Fruit fly (Drosophila melanogaster) whole organism, pupa: ENCODE data around the gene CG43165.

Experiments used
- CG10348 ChIP-seq: fragments of 200-800 bp; sonication (Bioruptor generic); IDR thresholded peaks from 2 replicates; pipeline ENCODE4 v1.3.6; 2022; ENCODE audit warnings: missing biosample characterization, missing genetic modification characterization
- CG12605 ChIP-seq: fragments of 200-800 bp; sonication (Bioruptor generic); IDR thresholded peaks from 2 replicates; pipeline ENCODE4 v1.3.6; 2022; ENCODE audit warnings: missing biosample characterization, missing genetic modification characterization
- CG13204 ChIP-seq: fragments of 200-800 bp; sonication (Bioruptor generic); optimal IDR thresholded peaks from 2 replicates; lab custom pipeline; 2018; ENCODE audit warnings: missing biosample characterization, mild to moderate bottlenecking, missing genetic modification characterization, moderate library complexity
- CG14655 ChIP-seq: fragments of 200-800 bp; sonication (Bioruptor generic); optimal IDR thresholded peaks from 3 replicates; lab custom pipeline; 2017; ENCODE audit warnings: mild to moderate bottlenecking, missing biosample characterization, missing genetic modification reagents, missing genetic modification characterization
- CG15710 ChIP-seq: fragments of 200-800 bp; sonication (Bioruptor generic); optimal IDR thresholded peaks from 2 replicates; lab custom pipeline; 2018; ENCODE audit warnings: missing biosample characterization, mild to moderate bottlenecking, missing genetic modification characterization, moderate library complexity
- CG17806 ChIP-seq: fragments of 200-800 bp; sonication (Bioruptor generic); optimal IDR thresholded peaks from 2 replicates; lab custom pipeline; 2018; ENCODE audit warnings: missing biosample characterization, mild to moderate bottlenecking, missing genetic modification characterization, moderate library complexity
- CG32121 ChIP-seq: fragments of 200-800 bp; sonication (Bioruptor generic); IDR thresholded peaks from 2 replicates; pipeline ENCODE4 v1.3.6; 2022; ENCODE audit warnings: missing biosample characterization, missing genetic modification characterization
- CG34367 ChIP-seq: fragments of 200-800 bp; sonication (Bioruptor generic); optimal IDR thresholded peaks from 2 replicates; lab custom pipeline; 2018; ENCODE audit warnings: missing biosample characterization, mild to moderate bottlenecking, missing genetic modification characterization
- CG4496 ChIP-seq: fragments of 200-800 bp; sonication (Bioruptor generic); IDR thresholded peaks from 3 replicates; pipeline ENCODE4 v1.3.6; 2022; ENCODE audit warnings: missing biosample characterization, missing genetic modification characterization
- CG8159 ChIP-seq: fragments of 200-800 bp; sonication (Bioruptor generic); optimal IDR thresholded peaks from 3 replicates; lab custom pipeline; 2018; ENCODE audit warnings: missing biosample characterization, mild to moderate bottlenecking, missing genetic modification characterization, moderate library complexity
- CG8301 ChIP-seq: fragments of 200-800 bp; sonication (Bioruptor generic); optimal IDR thresholded peaks from 2 replicates; lab custom pipeline; 2018; ENCODE audit warnings: missing biosample characterization, mild to moderate bottlenecking, missing genetic modification characterization
- CG9948 ChIP-seq: fragments of 200-800 bp; sonication (Bioruptor generic); optimal IDR thresholded peaks from 2 replicates; lab custom pipeline; 2018; ENCODE audit warnings: missing biosample characterization, mild to moderate bottlenecking, missing genetic modification characterization, moderate library complexity
- D1 ChIP-seq: fragments of 200-800 bp; sonication (Bioruptor generic); optimal IDR thresholded peaks from 2 replicates; lab custom pipeline; 2018; ENCODE audit warnings: missing biosample characterization, mild to moderate bottlenecking, missing genetic modification characterization, moderate library complexity
- EcR ChIP-seq: fragments of 200-800 bp; sonication (Bioruptor generic); optimal IDR thresholded peaks from 3 replicates; lab custom pipeline; 2019; ENCODE audit warnings: missing biosample characterization, missing genetic modification characterization, mild to moderate bottlenecking, moderate library complexity, missing genetic modification reagents
- Ets98B ChIP-seq: fragments of 200-800 bp; sonication (Bioruptor generic); IDR thresholded peaks from 2 replicates; pipeline ENCODE4 v1.3.6; 2022; ENCODE audit warnings: missing biosample characterization, missing genetic modification characterization
- Pif1A ChIP-seq: fragments of 200-800 bp; sonication (Bioruptor generic); optimal IDR thresholded peaks from 3 replicates; lab custom pipeline; 2016; ENCODE audit warnings: missing biosample characterization, missing genetic modification characterization
- Pif1B ChIP-seq: fragments of 200-800 bp; sonication (Bioruptor generic); optimal IDR thresholded peaks from 3 replicates; lab custom pipeline; 2016; ENCODE audit warnings: missing biosample characterization, missing genetic modification characterization
- Snoo ChIP-seq: fragments of 200-800 bp; sonication (Bioruptor generic); optimal IDR thresholded peaks from 3 replicates; lab custom pipeline; 2017; ENCODE audit warnings: missing biosample characterization, mild to moderate bottlenecking, missing genetic modification characterization, inconsistent platforms
- fd96Ca ChIP-seq: fragments of 200-800 bp; sonication (Bioruptor generic); IDR thresholded peaks from 3 replicates; pipeline ENCODE4 v1.3.6; 2022; ENCODE audit warnings: missing biosample characterization, missing genetic modification characterization
- gl ChIP-seq: fragments of 200-800 bp; sonication (Bioruptor generic); optimal IDR thresholded peaks from 2 replicates; lab custom pipeline; 2018; ENCODE audit warnings: missing biosample characterization, mild to moderate bottlenecking, missing genetic modification characterization
- rn ChIP-seq: fragments of 200-800 bp; sonication (Bioruptor generic); IDR thresholded peaks from 2 replicates; pipeline ENCODE4 v1.3.6; 2022; ENCODE audit warnings: missing biosample characterization, missing genetic modification characterization

Gene CG43165

DNA sequence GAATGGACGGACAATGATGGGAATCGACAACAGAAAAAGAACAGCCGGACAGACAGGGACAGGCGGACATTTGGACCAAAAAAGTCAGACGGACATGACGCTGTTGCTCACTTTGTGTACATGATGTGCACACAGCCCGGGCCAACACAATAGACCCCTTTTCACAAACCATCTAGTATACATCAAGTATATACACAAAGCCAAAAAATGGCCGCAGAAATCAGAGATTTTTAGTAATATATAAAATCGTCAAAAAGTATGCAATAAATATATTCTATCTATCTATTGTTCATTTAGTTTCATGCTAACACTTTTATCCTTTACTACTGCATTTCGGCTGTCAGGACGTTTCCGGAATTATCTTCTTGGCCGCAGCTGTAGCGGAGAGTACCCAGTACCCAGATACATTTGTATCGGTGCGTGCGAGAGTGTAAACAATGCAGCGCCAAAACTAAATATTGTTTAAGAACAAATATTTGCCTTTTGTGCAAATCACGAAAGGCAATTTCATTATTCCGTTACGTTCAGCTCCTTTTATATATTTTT is 24.7 kb upstream of the CG43165 start:
- peak; percentile 29 for TF ChIP-seq CG34367
- peak; percentile 38 for TF ChIP-seq Pif1B (GFP tag; lab: Kevin White, UChicago)
- 0 out of 3 replicates have a peak, but pooled peaks have one; percentile 27 for TF ChIP-seq CG4496 (GFP tag; lab: Robert Waterston, UW)
- no peak for TF ChIP-seq Ets98B
- TF ChIP-seq fd96Ca (GFP tag; lab: Robert Waterston, UW), result 0 out of 3 replicates have a peak, but pooled peaks have one; percentile 12
- TF ChIP-seq EcR (GFP tag; lab: Kevin White, UChicago), result no peak
- TF ChIP-seq CG8159, result peak; percentile 49
- peak; percentile 52 for TF ChIP-seq Pif1A (GFP tag; lab: Kevin White, UChicago)
- TF ChIP-seq, all 21 proteins: peak for 6

DNA sequence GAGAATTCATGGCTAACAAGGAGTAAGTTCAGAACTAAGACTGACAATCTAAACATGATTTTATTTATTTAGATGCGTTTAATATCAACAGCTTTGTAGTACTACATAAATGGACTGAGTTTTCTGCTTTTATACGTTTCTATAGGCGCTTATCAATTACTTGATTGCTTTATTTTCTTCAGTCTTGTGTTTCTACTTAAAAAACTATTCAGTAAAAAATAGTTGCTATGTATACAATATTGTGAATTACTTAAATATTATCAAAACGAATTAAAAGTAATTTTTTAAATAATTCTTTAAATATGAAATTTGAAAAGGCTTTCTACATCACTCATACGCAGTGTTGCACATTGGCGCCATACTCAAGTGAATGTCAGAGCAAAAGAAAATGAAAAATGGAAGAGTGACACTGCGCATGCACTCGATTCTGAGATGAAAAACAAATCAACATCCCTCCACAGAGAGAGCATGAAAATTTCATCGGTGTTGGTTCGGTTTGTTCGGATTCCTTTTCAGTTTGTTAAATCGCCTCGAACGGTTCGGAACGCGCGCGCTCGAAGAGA is 22.9 kb upstream of the CG43165 start, which contains the start of the genes lectin-24A and Shaw:
TSS of gene lectin-24A (minus strand) at position 101 of the 563 bp plus-strand sequence.
TSS of gene Shaw (plus strand) at position 513 of the 563 bp plus-strand sequence.
- no peak for TF ChIP-seq CG17806 (tag; lab: Kevin White, UChicago)
- no peak for TF ChIP-seq fd96Ca (GFP tag; lab: Robert Waterston, UW)
- no peak for TF ChIP-seq Ets98B
- TF ChIP-seq CG9948, result no peak
- no peak for TF ChIP-seq CG14655
- TF ChIP-seq EcR (GFP tag; lab: Kevin White, UChicago), result no peak
- no peak for TF ChIP-seq Pif1A (GFP tag; lab: Kevin White, UChicago)
- no peak for TF ChIP-seq Pif1B (GFP tag; lab: Kevin White, UChicago)
- no peak for TF ChIP-seq CG32121 (GFP tag; lab: Robert Waterston, UW)
- TF ChIP-seq CG13204 (GFP tag; lab: Kevin White, UChicago), result no peak
- TF ChIP-seq CG15710 (tag; lab: Kevin White, UChicago), result no peak
- no peak for TF ChIP-seq rn
- TF ChIP-seq CG8159, result no peak
- no peak for TF ChIP-seq CG34367
- no peak for TF ChIP-seq CG4496 (GFP tag; lab: Robert Waterston, UW)
- TF ChIP-seq D1 (tag; lab: Kevin White, UChicago), result no peak

DNA sequence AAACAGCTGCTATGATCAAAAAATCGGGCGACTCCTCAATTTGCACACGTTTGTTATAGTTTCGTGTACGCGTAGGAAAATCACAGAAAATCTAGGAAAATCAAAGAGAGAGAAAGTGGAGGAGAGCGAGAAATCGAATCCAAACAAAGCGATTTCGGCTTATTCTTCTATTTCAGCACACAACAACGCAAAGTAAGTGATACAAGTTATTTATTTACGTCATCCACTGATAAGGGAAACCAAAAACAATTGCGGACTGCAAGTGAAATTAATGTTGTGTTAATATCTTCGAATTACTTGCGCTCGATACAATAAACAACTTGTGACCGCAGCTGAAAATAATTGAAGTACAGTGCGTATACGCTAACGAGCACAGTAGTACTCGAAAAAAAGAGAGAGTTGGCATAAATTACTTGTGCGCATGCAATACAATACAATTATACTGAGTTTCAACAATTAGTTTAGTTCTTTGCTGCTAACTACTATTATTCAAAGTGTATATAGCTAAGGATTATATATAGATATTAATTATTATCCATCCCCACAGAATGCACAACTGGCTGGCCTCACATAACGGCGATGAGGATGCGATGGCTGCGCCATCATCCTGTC is 18.8 kb upstream of the CG43165 start:
- TF ChIP-seq CG10348 (GFP tag; lab: Robert Waterston, UW) (no peak), Ets98B (no peak; the same call in 1 of the 2 replicates), CG9948 (no peak), CG8159 (no peak), gl (no peak)
- TF ChIP-seq, all 21 proteins: peak for 0

DNA sequence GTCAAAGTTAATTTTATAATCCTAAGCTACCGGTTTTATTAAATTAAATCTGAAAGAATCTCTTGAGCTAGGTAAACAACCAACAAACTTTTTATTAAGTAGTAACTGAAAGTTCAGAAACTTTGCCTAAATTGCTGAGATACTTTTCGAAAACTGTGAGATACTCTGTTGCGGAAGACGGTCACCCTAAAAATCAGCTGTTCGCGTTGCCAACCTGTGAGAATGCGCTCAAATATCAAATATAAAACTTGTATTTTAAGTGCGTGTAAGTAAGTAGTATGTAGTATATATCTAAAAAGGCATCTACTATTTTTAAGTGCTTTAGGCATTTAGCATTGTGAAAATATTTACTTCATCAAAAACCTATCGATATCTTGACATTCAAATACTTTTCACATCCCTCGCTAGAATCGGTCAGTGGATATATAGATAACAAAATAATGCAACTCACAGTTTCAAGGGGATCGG is 18.2 kb upstream of the CG43165 start, which contains the start of the genes CG31955 and CG2818:
TSS of gene CG31955 (minus strand) at position 157 of the 468 bp plus-strand sequence.
TSS of gene CG2818 (plus strand) at position 412 of the 468 bp plus-strand sequence.
- TF ChIP-seq gl (no peak), Pif1A (GFP tag; lab: Kevin White, UChicago) (no peak), D1 (tag; lab: Kevin White, UChicago) (no peak), Snoo (no peak), CG34367 (no peak), CG14655 (no peak)

DNA sequence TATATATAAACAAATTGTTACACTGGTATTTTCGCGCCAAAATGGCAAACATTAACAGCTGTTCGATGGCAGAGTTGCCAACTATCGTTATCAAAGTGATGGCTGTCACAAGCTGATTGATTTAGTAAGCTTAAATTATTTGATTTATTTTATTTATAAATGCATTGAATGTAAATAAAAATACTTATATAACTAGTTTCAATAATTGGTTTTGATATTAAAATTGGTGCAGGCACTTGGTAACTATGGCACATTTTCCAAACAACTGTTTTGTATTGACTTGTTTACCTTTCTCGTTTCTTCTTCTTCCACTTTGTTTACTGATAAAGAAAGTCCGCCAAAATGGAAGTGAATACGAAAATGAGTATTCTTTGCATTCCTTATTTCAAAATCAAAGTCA is 16.8 kb upstream of the CG43165 start, which contains the start of gene cutlet:
TSS of gene cutlet (minus strand) at position 84 of the 400 bp plus-strand sequence.
- TF ChIP-seq CG8159, result no peak
- no peak for TF ChIP-seq CG12605 (GFP tag; lab: Robert Waterston, UW)
- no peak for TF ChIP-seq CG17806 (tag; lab: Kevin White, UChicago)
- TF ChIP-seq CG9948, result no peak
- no peak for TF ChIP-seq CG13204 (GFP tag; lab: Kevin White, UChicago)
- TF ChIP-seq EcR (GFP tag; lab: Kevin White, UChicago), result no peak
- TF ChIP-seq gl, result no peak
- TF ChIP-seq rn, result no peak
- TF ChIP-seq fd96Ca (GFP tag; lab: Robert Waterston, UW), result no peak
- TF ChIP-seq D1 (tag; lab: Kevin White, UChicago), result no peak
- TF ChIP-seq CG15710 (tag; lab: Kevin White, UChicago), result no peak
- no peak for TF ChIP-seq CG10348 (GFP tag; lab: Robert Waterston, UW)
- no peak for TF ChIP-seq CG14655
- TF ChIP-seq Snoo, result no peak
- TF ChIP-seq CG4496 (GFP tag; lab: Robert Waterston, UW), result no peak
- no peak for TF ChIP-seq CG34367
- no peak for TF ChIP-seq Pif1A (GFP tag; lab: Kevin White, UChicago)
- TF ChIP-seq CG8301, result no peak
- TF ChIP-seq CG32121 (GFP tag; lab: Robert Waterston, UW), result no peak
- no peak for TF ChIP-seq Pif1B (GFP tag; lab: Kevin White, UChicago)

DNA sequence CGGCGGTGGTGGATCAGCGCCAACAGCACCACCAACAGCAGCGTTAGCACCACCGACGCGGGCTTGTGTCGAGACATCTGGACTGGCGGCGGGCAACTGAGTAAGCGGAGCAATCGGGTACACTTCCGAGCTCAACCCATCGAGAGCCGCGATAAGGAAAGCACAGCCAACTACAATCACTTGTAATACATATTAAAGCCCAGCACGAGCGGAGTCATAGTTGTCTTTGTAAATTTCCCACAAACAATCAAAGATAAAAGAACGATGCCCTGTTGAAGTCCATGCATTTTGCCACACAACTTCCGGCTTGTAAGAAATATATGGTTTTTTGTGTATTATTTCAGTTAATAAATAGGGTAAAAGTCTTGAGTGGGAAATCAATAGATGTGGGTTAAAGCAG is 12.1 kb upstream of the CG43165 start, which contains the start of gene CG31777:
TSS of gene CG31777 (minus strand) at position 101 of the 400 bp plus-strand sequence.
- TF ChIP-seq EcR (GFP tag; lab: Kevin White, UChicago), result peak; percentile 56
- no peak for TF ChIP-seq Ets98B
